Worm (Caenorhabditis elegans): ENCODE measurements around the gene nhr-40.

DNA sequence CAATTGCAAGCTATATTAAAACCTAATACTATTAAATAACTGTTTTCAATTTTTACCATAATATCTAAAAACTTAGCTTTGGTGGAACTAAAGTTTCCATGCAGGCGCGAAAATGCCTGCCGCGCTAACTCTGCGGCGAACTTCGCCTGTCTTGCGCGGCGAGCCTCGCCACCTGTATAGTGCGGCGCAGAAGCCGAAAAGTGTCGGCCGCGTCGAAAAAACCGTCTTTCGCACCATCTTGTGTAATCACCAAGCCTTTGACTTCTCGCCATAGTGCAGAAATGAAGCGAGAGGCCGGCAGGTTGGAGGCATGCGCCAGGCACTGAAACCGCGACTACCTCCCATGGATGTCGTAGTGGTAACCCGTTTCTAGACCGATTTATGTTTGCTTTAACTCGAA, 42.4 kb upstream of the nhr-40 start:
- TF ChIP-seq ztf-23 (GFP tag; IDR thresholded peaks at IDR 0.05) (no peak), T22C8.4 (GFP tag; IDR thresholded peaks at IDR 0.05) (no peak)

Data from whole organism, midembryonic.